Worm (Caenorhabditis elegans) whole organism, young adult: ENCODE measurements around the gene F36D3.16.

Experiments used
- C17E4.6 ChIP-seq: fragments of 200-800 bp; sonication (Bioruptor generic); IDR thresholded peaks from 2 replicates; pipeline ENCODE4 v1.3.6; 2022; ENCODE audit warnings: missing genetic modification reagents, missing genetic modification characterization, missing compliant biosample characterization
- T07F8.4 ChIP-seq: sonication (generic microtip); optimal IDR thresholded peaks from 2 replicates; lab custom pipeline; 2016; ENCODE audit warnings: mild to moderate bottlenecking, missing genetic modification characterization, moderate library complexity, missing compliant biosample characterization
- ama-1 ChIP-seq, 3 experiments: fragments of 150-350 bp in 1 of 3; sonication (generic microtip) in 2 of 3; optimal IDR thresholded peaks; 2 replicates each; lab custom pipeline; 2014 to 2018; ENCODE audit warnings: missing biosample characterization in 2 of 3, missing genetic modification characterization in 2 of 3, missing genetic modification reagents in 2 of 3
- attf-3 ChIP-seq: fragments of 200-800 bp; sonication (Bioruptor generic); conservative IDR thresholded peaks from 2 replicates; pipeline ENCODE4 v1.3.6; 2022; ENCODE audit warnings: missing genetic modification reagents, missing genetic modification characterization, missing compliant biosample characterization
- hrde-1 ChIP-seq: sonication (generic microtip); optimal IDR thresholded peaks from 2 replicates; lab custom pipeline; 2016; ENCODE audit warnings: missing genetic modification characterization, mild to moderate bottlenecking, missing compliant biosample characterization, moderate library complexity, missing genotype, missing genetic modification reagents, borderline replicate concordance
- lin-35 ChIP-seq, 3 experiments: fragments of 150-350 bp in 2 of 3; sonication (generic microtip) in 1 of 3; optimal IDR thresholded peaks; 2 replicates each; lab custom pipeline; 2014 to 2018; ENCODE audit warnings: missing biosample characterization in 3 of 3, missing genetic modification characterization in 3 of 3, missing genetic modification reagents in 3 of 3
- lir-1 ChIP-seq: fragments of 200-800 bp; sonication (Bioruptor generic); conservative IDR thresholded peaks from 2 replicates; pipeline ENCODE4 v1.3.6; 2022; ENCODE audit warnings: missing genetic modification reagents, missing genetic modification characterization, missing compliant biosample characterization
- madf-10 ChIP-seq: sonication (generic microtip); optimal IDR thresholded peaks from 2 replicates; lab custom pipeline; 2016; ENCODE audit warnings: mild to moderate bottlenecking, missing genetic modification characterization, missing compliant biosample characterization

DNA sequence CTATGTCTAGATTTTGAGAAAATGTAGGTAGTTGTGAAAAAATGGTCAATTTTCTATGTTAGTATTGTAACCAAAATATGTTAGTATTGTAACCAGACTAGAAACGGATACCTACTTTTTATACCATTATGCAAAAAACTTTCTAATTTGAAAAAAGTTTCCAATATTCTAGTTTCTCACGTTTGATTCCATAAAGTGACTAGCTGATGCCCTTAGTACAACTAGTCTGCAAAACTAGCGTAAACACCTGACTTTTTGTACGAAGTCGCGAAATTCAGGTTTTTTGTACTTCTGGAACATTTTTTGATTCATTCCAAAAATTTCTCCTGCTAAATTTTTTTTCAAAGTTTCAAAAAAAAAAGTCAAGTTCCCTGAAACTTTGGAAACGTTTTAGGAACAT is 40.2 kb downstream of the F36D3.16 start:
- TF ChIP-seq lin-35 (GFP tag; optimal IDR thresholded peaks at IDR 0.05; lab: Kevin White, UChicago) (no peak), ama-1 (optimal IDR thresholded peaks at IDR 0.05; lab: Kevin White, UChicago) (no peak), ama-1 (GFP tag; optimal IDR thresholded peaks at IDR 0.05; lab: Kevin White, UChicago) (no peak), T07F8.4 (tag; lab: Kevin White, UChicago) (no peak), lir-1 (GFP tag; lab: Robert Waterston, UW) (no peak), attf-3 (no peak), madf-10 (tag; lab: Kevin White, UChicago) (no peak), hrde-1 (no peak), C17E4.6 (GFP tag; lab: Robert Waterston, UW) (no peak)
